Worm (Caenorhabditis elegans): Measurements from ENCODE around the gene lir-3.

- TF ChIP-seq sox-4 (tag; optimal IDR thresholded peaks at IDR 0.05) (no peak), dve-1 (tag; optimal IDR thresholded peaks at IDR 0.05) (no peak), unc-3 (GFP tag; conservative IDR thresholded peaks at IDR 0.05) (no peak), unc-3 (tag; optimal IDR thresholded peaks at IDR 0.05) (no peak), ceh-30 (tag; optimal IDR thresholded peaks at IDR 0.05) (no peak), C38D4.7 (GFP tag; optimal IDR thresholded peaks at IDR 0.05) (no peak), lin-11 (tag; optimal IDR thresholded peaks at IDR 0.05) (no peak), ama-1 (optimal IDR thresholded peaks at IDR 0.05) (no peak), nfya-1 (tag; optimal IDR thresholded peaks at IDR 0.05) (no peak), mec-3 (tag; optimal IDR thresholded peaks at IDR 0.05; ENCODE audit: borderline replicate concordance) (no peak), unc-86 (tag; optimal IDR thresholded peaks at IDR 0.05) (no peak), gmeb-2 (tag; optimal IDR thresholded peaks at IDR 0.05) (no peak)
Observed at ce11 chrII:11135773-11136172, 48.8 kb downstream of the lir-3 start.
